Fruit fly (Drosophila melanogaster) whole organism, wandering third instar larva: Measurements from ENCODE around the gene CG11700.

Source experiments
- Abd-B ChIP-seq: fragments of >200 bp; optimal IDR thresholded peaks from 2 replicates; lab custom pipeline; 2017; ENCODE audit warnings: missing biosample characterization, missing genetic modification characterization
- CG32264 ChIP-seq: fragments of 200-800 bp; sonication (Bioruptor generic); optimal IDR thresholded peaks from 2 replicates; lab custom pipeline; 2016; ENCODE audit warnings: missing biosample characterization, missing genetic modification characterization
- CG9705 ChIP-seq: fragments of 200-800 bp; sonication (Bioruptor generic); optimal IDR thresholded peaks from 2 replicates; lab custom pipeline; 2018; ENCODE audit warnings: missing biosample characterization, mild to moderate bottlenecking, missing genetic modification characterization
- CrebA ChIP-seq: fragments of 200-800 bp; sonication (Bioruptor generic); optimal IDR thresholded peaks from 2 replicates; lab custom pipeline; 2016; ENCODE audit warnings: missing biosample characterization, mild to moderate bottlenecking, missing genetic modification characterization, borderline replicate concordance
- Dfd ChIP-seq: fragments of >200 bp; optimal IDR thresholded peaks from 2 replicates; lab custom pipeline; 2017; ENCODE audit warnings: missing biosample characterization, missing genetic modification characterization
- Dif ChIP-seq: fragments of 200-275, 200-300 bp; sonication (Bioruptor generic); optimal IDR thresholded peaks from 2 replicates; lab custom pipeline; 2018; ENCODE audit warnings: missing biosample characterization, missing genetic modification characterization; ENCODE audit not compliant: partially characterized antibody
- GATAd ChIP-seq: sonication (Bioruptor generic); optimal IDR thresholded peaks from 2 replicates; lab custom pipeline; 2016; ENCODE audit warnings: missing biosample characterization, missing genetic modification characterization
- HLH106 ChIP-seq: fragments of 200-800 bp; optimal IDR thresholded peaks from 3 replicates; lab custom pipeline; 2019; ENCODE audit warnings: missing biosample characterization, mild to moderate bottlenecking, missing genetic modification characterization, moderate library complexity
- Hnf4 ChIP-seq: fragments of 200-800 bp; sonication (Bioruptor generic); optimal IDR thresholded peaks from 2 replicates; lab custom pipeline; 2016; ENCODE audit warnings: missing biosample characterization, mild to moderate bottlenecking, missing genetic modification characterization
- Hr78 ChIP-seq: fragments of >200 bp; optimal IDR thresholded peaks from 2 replicates; lab custom pipeline; 2017; ENCODE audit warnings: missing biosample characterization, missing genetic modification characterization
- Hr83 ChIP-seq: fragments of 200-300 bp; sonication (Bioruptor generic); optimal IDR thresholded peaks from 2 replicates; lab custom pipeline; 2016; ENCODE audit warnings: missing biosample characterization, mild to moderate bottlenecking, missing genetic modification characterization, moderate library complexity; ENCODE audit not compliant: poor library complexity, severe bottlenecking
- Jra ChIP-seq: sonication (Bioruptor generic); optimal IDR thresholded peaks from 2 replicates; lab custom pipeline; 2016; ENCODE audit warnings: missing biosample characterization, missing genetic modification characterization
- Mio ChIP-seq: sonication (Bioruptor generic); optimal IDR thresholded peaks from 2 replicates; lab custom pipeline; 2016; ENCODE audit warnings: missing biosample characterization, missing genetic modification characterization
- Myc ChIP-seq: fragments of >200 bp; optimal IDR thresholded peaks from 2 replicates; lab custom pipeline; 2017
- N ChIP-seq: fragments of >200 bp; optimal IDR thresholded peaks from 2 replicates; lab custom pipeline; 2018; ENCODE audit warnings: missing biosample characterization, missing external identifiers, missing genetic modification characterization
- OdsH ChIP-seq: fragments of 200-800 bp; sonication (Bioruptor generic); optimal IDR thresholded peaks from 2 replicates; lab custom pipeline; 2016; ENCODE audit warnings: missing biosample characterization, mild to moderate bottlenecking, missing genetic modification characterization
- Rel ChIP-seq, 2 experiments: fragments of 200-800 bp; sonication (Bioruptor generic) in 1 of 2; optimal IDR thresholded peaks; 2 replicates in 1 of 2; 3 replicates in 1 of 2; lab custom pipeline; 2016 to 2019; ENCODE audit warnings: mild to moderate bottlenecking in 2 of 2, missing biosample characterization in 2 of 2, missing genetic modification characterization in 2 of 2, moderate library complexity in 1 of 2
- Sp1 ChIP-seq: fragments of 200-800 bp; sonication (Bioruptor generic); optimal IDR thresholded peaks from 3 replicates; lab custom pipeline; 2019; ENCODE audit warnings: missing biosample characterization, mild to moderate bottlenecking, missing genetic modification characterization, moderate library complexity
- Vsx2 ChIP-seq: fragments of 200-300, 225-300 bp; sonication (Bioruptor generic); optimal IDR thresholded peaks from 2 replicates; lab custom pipeline; 2018; ENCODE audit warnings: missing biosample characterization, missing genetic modification characterization; ENCODE audit not compliant: partially characterized antibody
- br ChIP-seq: fragments of 200-800 bp; sonication (Bioruptor generic); optimal IDR thresholded peaks from 2 replicates; lab custom pipeline; 2016; ENCODE audit warnings: missing biosample characterization, missing genetic modification characterization
- brk ChIP-seq: fragments of 200-800 bp; sonication (Bioruptor generic); optimal IDR thresholded peaks from 2 replicates; lab custom pipeline; 2016; ENCODE audit warnings: missing biosample characterization, mild to moderate bottlenecking, missing genetic modification characterization
- dl ChIP-seq, 2 experiments: fragments of 175-275, 200-275 bp in 1 of 2; fragments of 200-275 bp in 1 of 2; sonication (Bioruptor generic); optimal IDR thresholded peaks; lab custom pipeline; 2018; ENCODE audit warnings: mild to moderate bottlenecking in 2 of 2, missing biosample characterization in 2 of 2, missing genetic modification characterization in 2 of 2, moderate library complexity in 2 of 2; ENCODE audit not compliant: partially characterized antibody in 2 of 2, insufficient read depth in 1 of 2
- dmrt93B ChIP-seq: fragments of 200-800 bp; sonication (Bioruptor generic); optimal IDR thresholded peaks from 2 replicates; lab custom pipeline; 2018; ENCODE audit warnings: missing biosample characterization, mild to moderate bottlenecking, missing genetic modification characterization
- dsf ChIP-seq: sonication (Bioruptor generic); optimal IDR thresholded peaks from 2 replicates; lab custom pipeline; 2016; ENCODE audit warnings: missing biosample characterization, missing genetic modification characterization, borderline replicate concordance
- ey ChIP-seq: fragments of 200-800 bp; sonication (Bioruptor generic); optimal IDR thresholded peaks from 2 replicates; lab custom pipeline; 2016; ENCODE audit warnings: missing biosample characterization, missing genetic modification characterization
- foxo ChIP-seq, 2 experiments: fragments of 200-800 bp; sonication (Bioruptor generic); optimal IDR thresholded peaks; 2 replicates in 1 of 2; 3 replicates in 1 of 2; lab custom pipeline; 2016 to 2017; ENCODE audit warnings: missing biosample characterization in 2 of 2, missing genetic modification characterization in 2 of 2
- fru ChIP-seq: fragments of 200-800 bp; sonication (Bioruptor generic); optimal IDR thresholded peaks from 3 replicates; lab custom pipeline; 2016; ENCODE audit warnings: missing biosample characterization, mild to moderate bottlenecking, missing genetic modification characterization
- h ChIP-seq: fragments of 200-800 bp; sonication (Bioruptor generic); optimal IDR thresholded peaks from 3 replicates; lab custom pipeline; 2016; ENCODE audit warnings: missing biosample characterization, mild to moderate bottlenecking, missing genetic modification characterization
- jim ChIP-seq: fragments of 175-275, 200-325 bp; sonication (Bioruptor generic); optimal IDR thresholded peaks from 2 replicates; lab custom pipeline; 2016; ENCODE audit warnings: missing biosample characterization, mild to moderate bottlenecking, missing genetic modification characterization
- lola ChIP-seq: fragments of >200 bp; optimal IDR thresholded peaks from 2 replicates; lab custom pipeline; 2017; ENCODE audit warnings: missing biosample characterization, missing genetic modification characterization
- pan ChIP-seq: fragments of >200 bp; optimal IDR thresholded peaks from 2 replicates; lab custom pipeline; 2017
- psq ChIP-seq: fragments of 200-800 bp; sonication (Bioruptor generic); optimal IDR thresholded peaks from 3 replicates; lab custom pipeline; 2017; ENCODE audit warnings: missing biosample characterization, mild to moderate bottlenecking, missing genetic modification characterization, moderate library complexity
- rgr ChIP-seq: fragments of 200-800 bp; sonication (Bioruptor generic); optimal IDR thresholded peaks from 3 replicates; lab custom pipeline; 2016; ENCODE audit warnings: missing biosample characterization, mild to moderate bottlenecking, missing genetic modification characterization
- sage ChIP-seq: fragments of 200-800 bp; sonication (Bioruptor generic); optimal IDR thresholded peaks from 2 replicates; lab custom pipeline; 2016; ENCODE audit warnings: missing biosample characterization, mild to moderate bottlenecking, missing genetic modification characterization
- sv ChIP-seq: fragments of 200-800 bp; sonication (Bioruptor generic); optimal IDR thresholded peaks from 3 replicates; lab custom pipeline; 2016; ENCODE audit warnings: missing biosample characterization, missing genetic modification characterization
- tai ChIP-seq: sonication (Bioruptor generic); optimal IDR thresholded peaks from 2 replicates; lab custom pipeline; 2016; ENCODE audit warnings: missing biosample characterization, missing genetic modification characterization
- usp ChIP-seq: fragments of >200 bp; optimal IDR thresholded peaks from 2 replicates; lab custom pipeline; 2017; ENCODE audit warnings: missing biosample characterization, missing genetic modification characterization
- woc ChIP-seq: sonication (Bioruptor generic); optimal IDR thresholded peaks from 2 replicates; lab custom pipeline; 2016; ENCODE audit warnings: missing biosample characterization, mild to moderate bottlenecking, missing genetic modification characterization

CG11700 gene

dm6 chrX:6266092-6266491 is 17.3 kb downstream of the CG11700 start:
- TF ChIP-seq sage (GFP tag; lab: Kevin White, UChicago) (no peak), Vsx2 (GFP tag; lab: Kevin White, UChicago) (no peak), pan (lab: Kevin White, UChicago) (no peak), lola (GFP tag; lab: Kevin White, UChicago) (no peak), br (GFP tag; lab: Kevin White, UChicago) (no peak), Mio (GFP tag; lab: Kevin White, UChicago) (no peak), Hr78 (GFP tag; lab: Kevin White, UChicago) (no peak), OdsH (GFP tag; lab: Kevin White, UChicago) (no peak), Myc (lab: Kevin White, UChicago) (no peak), dsf (GFP tag; lab: Kevin White, UChicago) (no peak), ey (GFP tag; lab: Kevin White, UChicago) (no peak)

- no peak for TF ChIP-seq dl (GFP tag; optimal IDR thresholded peaks at IDR 0.05; lab: Kevin White, UChicago; ENCODE audit: insufficient read depth in 1 of 2, partially characterized antibody in 2 of 2)
- peak; percentile 47 for TF ChIP-seq Mio (GFP tag; lab: Kevin White, UChicago)
- peak; percentile 81 for TF ChIP-seq psq (GFP tag; lab: Kevin White, UChicago)
- TF ChIP-seq dsf (GFP tag; lab: Kevin White, UChicago) = peak; percentile 11
- peak; percentile 92 for TF ChIP-seq br (GFP tag; lab: Kevin White, UChicago)
- TF ChIP-seq Jra (GFP tag; lab: Kevin White, UChicago) = peak; percentile 65
- peak; percentile 77 for TF ChIP-seq dmrt93B (GFP tag; lab: Kevin White, UChicago)
- peak; percentile 71 for TF ChIP-seq Rel (GFP tag; optimal IDR thresholded peaks at IDR 0.05; lab: Kevin White, UChicago)
- TF ChIP-seq Rel (tag; optimal IDR thresholded peaks at IDR 0.05; lab: Kevin White, UChicago) = no peak
- TF ChIP-seq woc = peak; percentile 80
- no peak for TF ChIP-seq brk (GFP tag; lab: Kevin White, UChicago)
- TF ChIP-seq Dfd (GFP tag; lab: Kevin White, UChicago) = no peak
- peak; percentile 76 for TF ChIP-seq Hnf4 (GFP tag; lab: Kevin White, UChicago)
- TF ChIP-seq Vsx2 (GFP tag; lab: Kevin White, UChicago) = no peak
- peak; percentile 63 to 93 for TF ChIP-seq foxo (GFP tag; optimal IDR thresholded peaks at IDR 0.05; lab: Kevin White, UChicago)
- peak; percentile 83 for TF ChIP-seq sage (GFP tag; lab: Kevin White, UChicago)
- TF ChIP-seq CrebA (GFP tag; lab: Kevin White, UChicago) = no peak
- no peak for TF ChIP-seq N (GFP tag; lab: Kevin White, UChicago)
- TF ChIP-seq sv (GFP tag; lab: Kevin White, UChicago) = peak; percentile 94
- TF ChIP-seq ey (GFP tag; lab: Kevin White, UChicago) = peak; percentile 89
- TF ChIP-seq lola (GFP tag; lab: Kevin White, UChicago) = no peak
- no peak for TF ChIP-seq Dif
- TF ChIP-seq Abd-B (GFP tag; lab: Kevin White, UChicago) = no peak
- TF ChIP-seq pan (lab: Kevin White, UChicago) = no peak
- TF ChIP-seq usp (GFP tag; lab: Kevin White, UChicago) = no peak
- no peak for TF ChIP-seq Hr83 (GFP tag; lab: Kevin White, UChicago)
- TF ChIP-seq tai (GFP tag; lab: Kevin White, UChicago) = no peak
- TF ChIP-seq OdsH (GFP tag; lab: Kevin White, UChicago) = peak; percentile 91
- no peak for TF ChIP-seq Myc (lab: Kevin White, UChicago)
- peak; percentile 79 for TF ChIP-seq HLH106 (tag; lab: Kevin White, UChicago)
- peak; percentile 91 for TF ChIP-seq rgr (GFP tag; lab: Kevin White, UChicago)
- TF ChIP-seq CG9705 (GFP tag; lab: Kevin White, UChicago) = peak; percentile 19
- peak; percentile 92 for TF ChIP-seq h
- TF ChIP-seq Sp1 (GFP tag; lab: Kevin White, UChicago) = peak; percentile 79
- TF ChIP-seq fru (GFP tag; lab: Kevin White, UChicago) = peak; percentile 92
- TF ChIP-seq jim (GFP tag; lab: Kevin White, UChicago) = no peak
- TF ChIP-seq CG32264 (GFP tag; lab: Kevin White, UChicago) = peak; percentile 58
- no peak for TF ChIP-seq GATAd
- TF ChIP-seq Hr78 (GFP tag; lab: Kevin White, UChicago) = no peak
These were observed 17.9 kb downstream of the CG11700 start for dm6 chrX:6265456-6265877.
